Fruit fly (Drosophila melanogaster): ENCODE data around the gene CG2004.

Gene CG2004

DNA sequence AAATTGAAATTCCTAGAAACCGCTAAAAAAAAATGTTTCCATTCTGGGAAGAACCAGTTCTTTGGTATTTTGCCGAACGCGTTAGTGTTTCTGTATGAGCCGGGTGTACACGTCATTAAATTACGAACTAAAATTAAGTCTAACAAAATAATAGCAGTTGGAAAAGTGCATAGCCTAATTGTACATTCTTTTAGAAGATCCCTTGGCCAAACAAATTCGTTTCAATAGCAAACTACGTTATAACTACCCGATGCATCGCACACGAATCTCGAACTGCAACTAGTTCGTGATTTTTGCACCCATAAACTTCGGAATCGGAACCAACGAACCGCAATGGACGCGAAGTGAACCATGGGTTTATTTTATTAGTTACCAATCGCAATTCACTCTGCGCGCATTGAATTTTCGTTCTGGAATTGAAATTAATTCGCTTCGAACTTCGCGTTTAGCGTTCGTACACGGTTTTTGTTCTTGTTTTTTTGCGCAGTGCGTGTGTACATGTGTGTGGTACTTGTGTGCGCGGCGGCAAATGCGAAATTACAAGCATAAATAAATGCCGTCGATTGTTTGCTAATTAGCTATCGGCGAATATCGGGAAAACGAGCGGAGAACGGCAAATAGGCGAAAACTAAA, 33.4 kb downstream of the CG2004 start, which contains the start of gene CAH3 (continued):
- TF ChIP-seq Myb (GFP tag; optimal IDR thresholded peaks at IDR 0.05), result peak; percentile 83
- TF ChIP-seq Drgx (GFP tag; IDR thresholded peaks at IDR 0.05), result peak; percentile 94
- peak; percentile 85 for TF ChIP-seq CG31365 (tag; optimal IDR thresholded peaks at IDR 0.05)
- peak; percentile 85 for TF ChIP-seq odd (GFP tag; optimal IDR thresholded peaks at IDR 0.05)
- peak; percentile 96 for TF ChIP-seq CG17829 (tag; optimal IDR thresholded peaks at IDR 0.05)
- peak; percentile 95 for TF ChIP-seq CG13775 (GFP tag; optimal IDR thresholded peaks at IDR 0.05)
- peak; percentile 86 for TF ChIP-seq Bdp1 (GFP tag; optimal IDR thresholded peaks at IDR 0.05)
- TF ChIP-seq D (optimal IDR thresholded peaks at IDR 0.05), result no peak
- peak; percentile 91 for TF ChIP-seq D (GFP tag; optimal IDR thresholded peaks at IDR 0.05)
- peak; percentile 77 for TF ChIP-seq CG10431 (GFP tag; optimal IDR thresholded peaks at IDR 0.05)
- peak; percentile 90 for TF ChIP-seq ara (GFP tag; IDR thresholded peaks at IDR 0.05)
- peak; percentile 95 for TF ChIP-seq CG18262 (tag; optimal IDR thresholded peaks at IDR 0.05)
- TF ChIP-seq Rfx (GFP tag; IDR thresholded peaks at IDR 0.05), result peak; percentile 95
- TF ChIP-seq CG7745 (tag; optimal IDR thresholded peaks at IDR 0.05), result peak; percentile 11
- peak; percentile 25 for TF ChIP-seq sima (GFP tag; optimal IDR thresholded peaks at IDR 0.05)
- TF ChIP-seq nom (GFP tag; optimal IDR thresholded peaks at IDR 0.05), result peak; percentile 94
- peak; percentile 75 for TF ChIP-seq MTF-1 (GFP tag; optimal IDR thresholded peaks at IDR 0.05; ENCODE audit: borderline replicate concordance)
- peak; percentile 17 for TF ChIP-seq CG15479 (GFP tag; optimal IDR thresholded peaks at IDR 0.05)
- peak; percentile 96 for TF ChIP-seq nmo (GFP tag; optimal IDR thresholded peaks at IDR 0.05)
- TF ChIP-seq CG12391 (tag; optimal IDR thresholded peaks at IDR 0.05), result peak; percentile 96
- peak; percentile 88 for TF ChIP-seq CG1529 (GFP tag; optimal IDR thresholded peaks at IDR 0.05)
- peak; percentile 93 for TF ChIP-seq tap (tag; optimal IDR thresholded peaks at IDR 0.05)
- peak; percentile 78 for TF ChIP-seq aop (GFP tag; IDR thresholded peaks at IDR 0.05)
- peak; percentile 78 for TF ChIP-seq Deaf1 (tag; optimal IDR thresholded peaks at IDR 0.05)
- TF ChIP-seq CHES-1-like (GFP tag; optimal IDR thresholded peaks at IDR 0.05), result peak; percentile 95
- peak in 1 of 3 experiments; percentile 94 for TF ChIP-seq lola (GFP tag; optimal IDR thresholded peaks at IDR 0.05)
- TF ChIP-seq CG8089 (GFP tag; optimal IDR thresholded peaks at IDR 0.05), result peak; percentile 92
- no peak for TF ChIP-seq sc (optimal IDR thresholded peaks at IDR 0.05)
- peak; percentile 85 for TF ChIP-seq sc (GFP tag; optimal IDR thresholded peaks at IDR 0.05)
- TF ChIP-seq jing (GFP tag; optimal IDR thresholded peaks at IDR 0.05), result peak; percentile 87
- TF ChIP-seq CG2129 (GFP tag; IDR thresholded peaks at IDR 0.05; ENCODE audit: partially characterized antibody), result no peak
- peak; percentile 84 for TF ChIP-seq en (GFP tag; optimal IDR thresholded peaks at IDR 0.05)
- TF ChIP-seq lab (GFP tag; optimal IDR thresholded peaks at IDR 0.05), result peak; percentile 96
- TF ChIP-seq seq (GFP tag; IDR thresholded peaks at IDR 0.05), result peak; percentile 91
- TF ChIP-seq nerfin-1 (tag; optimal IDR thresholded peaks at IDR 0.05), result peak; percentile 92
- peak; percentile 80 for TF ChIP-seq CG3163 (GFP tag; optimal IDR thresholded peaks at IDR 0.05)
- TF ChIP-seq Usf (GFP tag; optimal IDR thresholded peaks at IDR 0.05), result peak; percentile 90
- TF ChIP-seq Lim3 (GFP tag; IDR thresholded peaks at IDR 0.05), result peak; percentile 67
- TF ChIP-seq pita (GFP tag; optimal IDR thresholded peaks at IDR 0.05), result no peak
- TF ChIP-seq Side (GFP tag; optimal IDR thresholded peaks at IDR 0.05), result peak; percentile 94
- TF ChIP-seq gcm (GFP tag; optimal IDR thresholded peaks at IDR 0.05), result peak; percentile 93
- peak; percentile 90 for TF ChIP-seq org-1 (GFP tag; optimal IDR thresholded peaks at IDR 0.05)
- peak; percentile 83 for TF ChIP-seq CG11085 (GFP tag; IDR thresholded peaks at IDR 0.05)
- TF ChIP-seq CG10366 (GFP tag; IDR thresholded peaks at IDR 0.05), result peak; percentile 91
- TF ChIP-seq CG8290 (GFP tag; optimal IDR thresholded peaks at IDR 0.05), result peak; percentile 85
- peak; percentile 86 to 98 for TF ChIP-seq CG8290 (tag; optimal IDR thresholded peaks at IDR 0.05)
- TF ChIP-seq esg (GFP tag; conservative IDR thresholded peaks at IDR 0.05), result peak; percentile 88
- TF ChIP-seq CG30403 (GFP tag; optimal IDR thresholded peaks at IDR 0.05), result peak; percentile 96
- TF ChIP-seq CG2116 (GFP tag; optimal IDR thresholded peaks at IDR 0.05), result peak; percentile 74
- peak; percentile 89 for TF ChIP-seq CG6813 (GFP tag; optimal IDR thresholded peaks at IDR 0.05)

All from whole organism, embryonic.